Fruit fly (Drosophila melanogaster): ENCODE data around the gene CG43057.

The CG43057 gene

dm6 chr2L:8266145-8266544, 22.3 kb upstream of the CG43057 start (continued):
- TF ChIP-seq crc (GFP tag; optimal IDR thresholded peaks at IDR 0.05) = no peak
- TF ChIP-seq CG1233 (GFP tag; optimal IDR thresholded peaks at IDR 0.05) = peak; percentile 55
- no peak for TF ChIP-seq Bteb2 (GFP tag; optimal IDR thresholded peaks at IDR 0.05)
- TF ChIP-seq Doc3 (GFP tag; IDR thresholded peaks at IDR 0.05; ENCODE audit: partially characterized antibody) = no peak
- TF ChIP-seq Hr51 (GFP tag; optimal IDR thresholded peaks at IDR 0.05) = peak in 1 of 2 experiments; percentile 92
- TF ChIP-seq Dip2 (GFP tag; IDR thresholded peaks at IDR 0.05) = no peak; the same call in 1 of the 2 replicates
- TF ChIP-seq run (tag; optimal IDR thresholded peaks at IDR 0.05) = peak; percentile 76
- TF ChIP-seq sob (GFP tag; IDR thresholded peaks at IDR 0.05) = 0 out of 2 replicates have a peak, but pooled peaks have one; percentile 26
- TF ChIP-seq disco-r (GFP tag; optimal IDR thresholded peaks at IDR 0.05) = no peak
- TF ChIP-seq CG6854 (GFP tag; optimal IDR thresholded peaks at IDR 0.05) = peak; percentile 14
- peak; percentile 57 for TF ChIP-seq CG12659 (GFP tag; optimal IDR thresholded peaks at IDR 0.05)
- TF ChIP-seq slp2 (GFP tag; optimal IDR thresholded peaks at IDR 0.05) = no peak
- peak; percentile 22 for TF ChIP-seq sqz (GFP tag; optimal IDR thresholded peaks at IDR 0.05)
- TF ChIP-seq gem (tag; optimal IDR thresholded peaks at IDR 0.05) = peak; percentile 86
- TF ChIP-seq Xrp1 (GFP tag; IDR thresholded peaks at IDR 0.05) = peak; percentile 47; the same call in 1 of the 2 replicates
- peak; percentile 62 for TF ChIP-seq nom (GFP tag; optimal IDR thresholded peaks at IDR 0.05)
- peak; percentile 58; the same call in 1 of the 2 replicates for TF ChIP-seq E2f1 (GFP tag; IDR thresholded peaks at IDR 0.05)
- TF ChIP-seq otp (GFP tag; IDR thresholded peaks at IDR 0.05) = no peak
- peak in 1 of 3 experiments; percentile 29 for TF ChIP-seq lola (GFP tag; optimal IDR thresholded peaks at IDR 0.05)
- peak; percentile 36 for TF ChIP-seq CG6813 (GFP tag; optimal IDR thresholded peaks at IDR 0.05)
- no peak for TF ChIP-seq HLH4C (GFP tag; IDR thresholded peaks at IDR 0.05; ENCODE audit: partially characterized antibody)
- TF ChIP-seq CG2129 (GFP tag; IDR thresholded peaks at IDR 0.05; ENCODE audit: partially characterized antibody) = no peak
- TF ChIP-seq gt (GFP tag; IDR thresholded peaks at IDR 0.05) = no peak
- 0 out of 2 replicates have a peak, but pooled peaks have one; percentile 27 for TF ChIP-seq CG14014 (GFP tag; IDR thresholded peaks at IDR 0.05)
- peak; percentile 73 for TF ChIP-seq row (GFP tag; IDR thresholded peaks at IDR 0.05)
- TF ChIP-seq Oli (tag; optimal IDR thresholded peaks at IDR 0.05) = peak; percentile 70
- no peak for TF ChIP-seq CG12744 (GFP tag; optimal IDR thresholded peaks at IDR 0.05)
- TF ChIP-seq CG17829 (tag; optimal IDR thresholded peaks at IDR 0.05) = peak; percentile 47
- TF ChIP-seq CG14441 (GFP tag; IDR thresholded peaks at IDR 0.05) = peak; percentile 72
- peak; percentile 66 for TF ChIP-seq seq (GFP tag; IDR thresholded peaks at IDR 0.05)
- TF ChIP-seq CG12219 (GFP tag; optimal IDR thresholded peaks at IDR 0.05) = peak; percentile 44
- no peak for TF ChIP-seq kni (GFP tag; optimal IDR thresholded peaks at IDR 0.05)
- TF ChIP-seq Ets97D (GFP tag; optimal IDR thresholded peaks at IDR 0.05) = no peak
- peak; percentile 43 for TF ChIP-seq Nf-YC (tag; optimal IDR thresholded peaks at IDR 0.05)
- no peak for TF ChIP-seq nerfin-2 (GFP tag; IDR thresholded peaks at IDR 0.05; ENCODE audit: partially characterized antibody)
- peak; percentile 54; the same call in 1 of the 2 replicates for TF ChIP-seq Lim3 (GFP tag; IDR thresholded peaks at IDR 0.05)
- TF ChIP-seq Elba2 (GFP tag; optimal IDR thresholded peaks at IDR 0.05) = no peak
- peak; percentile 36 for TF ChIP-seq Hr3 (GFP tag; optimal IDR thresholded peaks at IDR 0.05)
- TF ChIP-seq Six4 (GFP tag; optimal IDR thresholded peaks at IDR 0.05) = peak; percentile 30
- TF ChIP-seq Ada2b (GFP tag; IDR thresholded peaks at IDR 0.05) = peak; percentile 47; the same call in 1 of the 2 replicates
- no peak for TF ChIP-seq MBD-R2 (GFP tag; IDR thresholded peaks at IDR 0.05)
- peak; percentile 49 for TF ChIP-seq D19A (tag; optimal IDR thresholded peaks at IDR 0.05)
- peak; percentile 28 for TF ChIP-seq gsb-n (tag; optimal IDR thresholded peaks at IDR 0.05)
- no peak for TF ChIP-seq gro (GFP tag; optimal IDR thresholded peaks at IDR 0.05)
- no peak for TF ChIP-seq maf-S (GFP tag; optimal IDR thresholded peaks at IDR 0.05)
- TF ChIP-seq CG6765 (GFP tag; optimal IDR thresholded peaks at IDR 0.05) = peak; percentile 31
- TF ChIP-seq Side (GFP tag; optimal IDR thresholded peaks at IDR 0.05) = no peak
- TF ChIP-seq tgo (GFP tag; IDR thresholded peaks at IDR 0.05) = peak; percentile 63; the same call in 2 of the 3 replicates
- no peak for TF ChIP-seq CG9876 (GFP tag; optimal IDR thresholded peaks at IDR 0.05)
- no peak for TF ChIP-seq Kr (GFP tag; optimal IDR thresholded peaks at IDR 0.05)

All from whole organism, embryonic.